Fruit fly (Drosophila melanogaster) whole organism, pupa: ENCODE measurements around the gene CG32204.

Experiments
- CG10348 ChIP-seq: fragments of 200-800 bp; sonication (Bioruptor generic); IDR thresholded peaks from 2 replicates; pipeline ENCODE4 v1.3.6; 2022; ENCODE audit warnings: missing biosample characterization, missing genetic modification characterization
- CG12605 ChIP-seq: fragments of 200-800 bp; sonication (Bioruptor generic); IDR thresholded peaks from 2 replicates; pipeline ENCODE4 v1.3.6; 2022; ENCODE audit warnings: missing biosample characterization, missing genetic modification characterization
- CG13204 ChIP-seq: fragments of 200-800 bp; sonication (Bioruptor generic); optimal IDR thresholded peaks from 2 replicates; lab custom pipeline; 2018; ENCODE audit warnings: missing biosample characterization, mild to moderate bottlenecking, missing genetic modification characterization, moderate library complexity
- CG14655 ChIP-seq: fragments of 200-800 bp; sonication (Bioruptor generic); optimal IDR thresholded peaks from 3 replicates; lab custom pipeline; 2017; ENCODE audit warnings: mild to moderate bottlenecking, missing biosample characterization, missing genetic modification reagents, missing genetic modification characterization
- CG17806 ChIP-seq: fragments of 200-800 bp; sonication (Bioruptor generic); optimal IDR thresholded peaks from 2 replicates; lab custom pipeline; 2018; ENCODE audit warnings: missing biosample characterization, mild to moderate bottlenecking, missing genetic modification characterization, moderate library complexity
- CG32121 ChIP-seq: fragments of 200-800 bp; sonication (Bioruptor generic); IDR thresholded peaks from 2 replicates; pipeline ENCODE4 v1.3.6; 2022; ENCODE audit warnings: missing biosample characterization, missing genetic modification characterization
- CG34367 ChIP-seq: fragments of 200-800 bp; sonication (Bioruptor generic); optimal IDR thresholded peaks from 2 replicates; lab custom pipeline; 2018; ENCODE audit warnings: missing biosample characterization, mild to moderate bottlenecking, missing genetic modification characterization
- CG4496 ChIP-seq: fragments of 200-800 bp; sonication (Bioruptor generic); IDR thresholded peaks from 3 replicates; pipeline ENCODE4 v1.3.6; 2022; ENCODE audit warnings: missing biosample characterization, missing genetic modification characterization
- CG8159 ChIP-seq: fragments of 200-800 bp; sonication (Bioruptor generic); optimal IDR thresholded peaks from 3 replicates; lab custom pipeline; 2018; ENCODE audit warnings: missing biosample characterization, mild to moderate bottlenecking, missing genetic modification characterization, moderate library complexity
- CG8301 ChIP-seq: fragments of 200-800 bp; sonication (Bioruptor generic); optimal IDR thresholded peaks from 2 replicates; lab custom pipeline; 2018; ENCODE audit warnings: missing biosample characterization, mild to moderate bottlenecking, missing genetic modification characterization
- D1 ChIP-seq: fragments of 200-800 bp; sonication (Bioruptor generic); optimal IDR thresholded peaks from 2 replicates; lab custom pipeline; 2018; ENCODE audit warnings: missing biosample characterization, mild to moderate bottlenecking, missing genetic modification characterization, moderate library complexity
- EcR ChIP-seq: fragments of 200-800 bp; sonication (Bioruptor generic); optimal IDR thresholded peaks from 3 replicates; lab custom pipeline; 2019; ENCODE audit warnings: missing biosample characterization, missing genetic modification characterization, mild to moderate bottlenecking, moderate library complexity, missing genetic modification reagents
- Ets98B ChIP-seq: fragments of 200-800 bp; sonication (Bioruptor generic); IDR thresholded peaks from 2 replicates; pipeline ENCODE4 v1.3.6; 2022; ENCODE audit warnings: missing biosample characterization, missing genetic modification characterization
- Pif1A ChIP-seq: fragments of 200-800 bp; sonication (Bioruptor generic); optimal IDR thresholded peaks from 3 replicates; lab custom pipeline; 2016; ENCODE audit warnings: missing biosample characterization, missing genetic modification characterization
- Pif1B ChIP-seq: fragments of 200-800 bp; sonication (Bioruptor generic); optimal IDR thresholded peaks from 3 replicates; lab custom pipeline; 2016; ENCODE audit warnings: missing biosample characterization, missing genetic modification characterization
- fd96Ca ChIP-seq: fragments of 200-800 bp; sonication (Bioruptor generic); IDR thresholded peaks from 3 replicates; pipeline ENCODE4 v1.3.6; 2022; ENCODE audit warnings: missing biosample characterization, missing genetic modification characterization
- gl ChIP-seq: fragments of 200-800 bp; sonication (Bioruptor generic); optimal IDR thresholded peaks from 2 replicates; lab custom pipeline; 2018; ENCODE audit warnings: missing biosample characterization, mild to moderate bottlenecking, missing genetic modification characterization
- rn ChIP-seq: fragments of 200-800 bp; sonication (Bioruptor generic); IDR thresholded peaks from 2 replicates; pipeline ENCODE4 v1.3.6; 2022; ENCODE audit warnings: missing biosample characterization, missing genetic modification characterization

The CG32204 gene

dm6 chr3L:18945938-18946337 is at the start of gene CG32204:
CG32204 (minus strand) TSS chr3L:18946038.
- no peak for TF ChIP-seq CG12605 (GFP tag; lab: Robert Waterston, UW)
- no peak for TF ChIP-seq CG8159 (tag; lab: Kevin White, UChicago)
- no peak for TF ChIP-seq CG8301
- TF ChIP-seq Pif1B (GFP tag; lab: Kevin White, UChicago), result no peak
- TF ChIP-seq D1 (tag; lab: Kevin White, UChicago), result no peak
- no peak for TF ChIP-seq CG10348
- TF ChIP-seq rn (GFP tag; lab: Robert Waterston, UW), result no peak
- TF ChIP-seq CG34367, result no peak
- TF ChIP-seq, all 21 proteins: peak for 0

- TF ChIP-seq EcR (GFP tag; lab: Kevin White, UChicago) (peak; percentile 87), CG4496 (GFP tag; lab: Robert Waterston, UW) (peak; percentile 32; the same call in 1 of the 3 replicates), CG13204 (peak; percentile 29), Ets98B (no peak; the same call in 1 of the 2 replicates)
These were observed 49.8 kb upstream of the CG32204 start for dm6 chr3L:18995667-18996029.

dm6 chr3L:18994505-18994969 is 48.7 kb upstream of the CG32204 start:
- TF ChIP-seq CG17806 (tag; lab: Kevin White, UChicago), result no peak
- peak; percentile 39 for TF ChIP-seq EcR (GFP tag; lab: Kevin White, UChicago)
- TF ChIP-seq fd96Ca (GFP tag; lab: Robert Waterston, UW), result no peak
- no peak for TF ChIP-seq CG8301
- TF ChIP-seq Pif1A, result no peak

dm6 chr3L:18993578-18994255 is 47.9 kb upstream of the CG32204 start:
- TF ChIP-seq CG32121, result 0 out of 2 replicates have a peak, but pooled peaks have one; percentile 20
- TF ChIP-seq CG34367, result no peak
- peak; percentile 38; the same call in 1 of the 3 replicates for TF ChIP-seq CG4496 (GFP tag; lab: Robert Waterston, UW)

- TF ChIP-seq CG4496 (GFP tag; lab: Robert Waterston, UW) (0 out of 3 replicates have a peak, but pooled peaks have one; percentile 42), CG14655 (GFP tag; lab: Kevin White, UChicago) (no peak), CG32121 (no peak)
These were observed 47.0 kb upstream of the CG32204 start for dm6 chr3L:18992820-18993219.

- TF ChIP-seq CG13204 (no peak), D1 (tag; lab: Kevin White, UChicago) (no peak)
- TF ChIP-seq, all 21 proteins: peak for 0
These were observed 43.8 kb upstream of the CG32204 start, which contains the start of gene CG34256 for dm6 chr3L:18989611-18990010. CG34256 (minus strand) TSS chr3L:18989815.

dm6 chr3L:18988055-18988819 is 42.4 kb upstream of the CG32204 start, which contains the start of gene CG11619:
CG11619 (minus strand) TSS chr3L:18988323.
- TF ChIP-seq CG8301, result no peak
- TF ChIP-seq Pif1B (GFP tag; lab: Kevin White, UChicago), result no peak
- no peak for TF ChIP-seq CG4496 (GFP tag; lab: Robert Waterston, UW)

- no peak for TF ChIP-seq gl (tag; lab: Kevin White, UChicago)
These were observed 38.8 kb upstream of the CG32204 start, which contains the start of gene CG14075 for dm6 chr3L:18984661-18985060. CG14075 (plus strand) TSS chr3L:18984961.

- TF ChIP-seq CG8301 (no peak), CG8159 (tag; lab: Kevin White, UChicago) (peak; percentile 19), CG34367 (no peak), gl (tag; lab: Kevin White, UChicago) (no peak)
These were observed 30.9 kb upstream of the CG32204 start for dm6 chr3L:18976720-18977119.
